Worm (Caenorhabditis elegans) whole organism, young adult: ENCODE data around the gene T25B9.12.

ENCODE experiments used
- attf-6 ChIP-seq: fragments of 200-800 bp; sonication (Bioruptor generic); IDR thresholded peaks from 2 replicates; pipeline ENCODE4 v1.3.6; 2022; ENCODE audit warnings: missing genetic modification reagents, missing genetic modification characterization, missing compliant biosample characterization
- bed-2 ChIP-seq: fragments of 200-800 bp; sonication (Bioruptor generic); IDR thresholded peaks from 2 replicates; pipeline ENCODE4 v1.3.6; 2022; ENCODE audit warnings: missing genetic modification reagents, missing genetic modification characterization, missing compliant biosample characterization
- cebp-2 ChIP-seq: fragments of 200-800 bp; sonication (Bioruptor generic); IDR thresholded peaks from 2 replicates; pipeline ENCODE4 v1.3.6; 2022; ENCODE audit warnings: missing genetic modification characterization, missing compliant biosample characterization
- nhr-120 ChIP-seq: fragments of 200-800 bp; sonication (Bioruptor generic); IDR thresholded peaks from 2 replicates; pipeline ENCODE4 v1.3.6; 2022; ENCODE audit warnings: missing genetic modification characterization, missing compliant biosample characterization

DNA sequence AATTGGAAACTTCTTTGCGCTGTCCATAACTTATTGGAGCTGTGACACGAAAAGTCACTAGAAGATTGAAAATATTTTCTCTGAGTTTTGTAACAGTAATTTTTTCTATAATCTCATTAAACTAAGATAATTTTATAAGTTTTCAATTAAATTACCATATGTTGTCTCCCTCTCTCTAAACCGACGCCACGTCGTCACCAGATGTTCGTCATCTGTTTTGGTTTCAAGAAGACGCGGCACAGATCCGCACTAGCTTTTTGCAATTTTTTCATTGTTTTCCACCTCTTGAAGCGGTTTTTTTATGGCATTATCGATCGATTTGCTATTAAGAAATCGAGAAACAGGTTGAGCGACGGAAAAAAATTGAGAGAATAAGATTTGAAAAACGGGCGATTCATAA is 38.8 kb downstream of the T25B9.12 start:
- TF ChIP-seq bed-2 (no peak), cebp-2 (GFP tag; lab: Robert Waterston, UW) (no peak), nhr-120 (GFP tag; lab: Robert Waterston, UW) (no peak), attf-6 (no peak)
